Worm (Caenorhabditis elegans): ENCODE results near the gene spp-9.

spp-9 gene

DNA sequence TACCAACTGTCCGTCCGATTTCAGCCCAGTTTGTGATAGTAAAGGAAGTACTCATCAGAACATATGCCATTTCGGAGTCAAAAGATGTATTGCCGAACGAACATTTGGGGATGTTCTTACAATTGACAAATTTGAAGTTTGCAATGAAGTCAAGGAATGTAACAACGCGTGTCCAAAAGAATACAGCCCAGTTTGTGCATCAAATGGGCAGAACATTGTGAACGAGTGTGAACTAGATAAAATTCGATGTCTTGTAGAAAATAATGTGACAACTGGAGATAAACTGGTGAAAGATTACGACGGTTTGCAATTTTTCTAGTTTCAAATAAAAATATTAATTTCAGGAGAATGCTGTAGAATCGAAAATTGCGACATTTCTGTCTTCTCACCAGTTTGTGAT is 20.3 kb downstream of the spp-9 start:
- TF ChIP-seq ama-1 (optimal IDR thresholded peaks at IDR 0.05) (no peak), unc-62 (GFP tag; optimal IDR thresholded peaks at IDR 0.05 in 1 of 2) (peak in 1 of 2 experiments; percentile 91), unc-62 (tag; optimal IDR thresholded peaks at IDR 0.05) (no peak)

- no peak for TF ChIP-seq nhr-76 (tag; optimal IDR thresholded peaks at IDR 0.05)
- TF ChIP-seq tra-1 (GFP tag; IDR thresholded peaks at IDR 0.05): 0 out of 2 replicates have a peak, but pooled peaks have one; percentile 17
- TF ChIP-seq pqm-1 (tag; optimal IDR thresholded peaks at IDR 0.05): peak; percentile 96
- no peak for TF ChIP-seq egl-43 (GFP tag; IDR thresholded peaks at IDR 0.05)
- no peak for TF ChIP-seq R02D3.7 (tag; optimal IDR thresholded peaks at IDR 0.05)
- TF ChIP-seq mdl-1 (tag; optimal IDR thresholded peaks at IDR 0.05): peak in 1 of 2 experiments; percentile 24
- no peak for TF ChIP-seq tag-97 (GFP tag; IDR thresholded peaks at IDR 0.05)
- TF ChIP-seq unc-62 (GFP tag; optimal IDR thresholded peaks at IDR 0.05 in 1 of 2): peak in 1 of 2 experiments; percentile 54
- no peak for TF ChIP-seq unc-62 (tag; optimal IDR thresholded peaks at IDR 0.05)
- TF ChIP-seq T20F7.1 (GFP tag; optimal IDR thresholded peaks at IDR 0.05): no peak
- 0 out of 2 replicates have a peak, but pooled peaks have one; percentile 26 for TF ChIP-seq php-3 (GFP tag; IDR thresholded peaks at IDR 0.05)
- peak; percentile 34 for TF ChIP-seq mxl-3 (GFP tag; optimal IDR thresholded peaks at IDR 0.05)
- TF ChIP-seq lin-1 (GFP tag; IDR thresholded peaks at IDR 0.05): 0 out of 2 replicates have a peak, but pooled peaks have one; percentile 24
- no peak for TF ChIP-seq ceh-82 (tag; optimal IDR thresholded peaks at IDR 0.05)
- no peak for TF ChIP-seq nhr-42 (GFP tag; IDR thresholded peaks at IDR 0.05)
- peak; percentile 39 for TF ChIP-seq nhr-77 (tag; optimal IDR thresholded peaks at IDR 0.05)
- peak; percentile 69 for TF ChIP-seq hlh-11 (tag; optimal IDR thresholded peaks at IDR 0.05)
- peak; percentile 57 for TF ChIP-seq dve-1 (tag; optimal IDR thresholded peaks at IDR 0.05; ENCODE audit: insufficient read depth)
- peak; percentile 81 for TF ChIP-seq dmd-6 (GFP tag; IDR thresholded peaks at IDR 0.05)
- peak; percentile 90 for TF ChIP-seq nhr-28 (tag; optimal IDR thresholded peaks at IDR 0.05)
- no peak for TF ChIP-seq daf-16 (GFP tag; optimal IDR thresholded peaks at IDR 0.05)
- peak; percentile 81 for TF ChIP-seq daf-16 (tag; optimal IDR thresholded peaks at IDR 0.05)
Observed at ce11 chrX:11509547-11509946, 22.0 kb downstream of the spp-9 start.

DNA sequence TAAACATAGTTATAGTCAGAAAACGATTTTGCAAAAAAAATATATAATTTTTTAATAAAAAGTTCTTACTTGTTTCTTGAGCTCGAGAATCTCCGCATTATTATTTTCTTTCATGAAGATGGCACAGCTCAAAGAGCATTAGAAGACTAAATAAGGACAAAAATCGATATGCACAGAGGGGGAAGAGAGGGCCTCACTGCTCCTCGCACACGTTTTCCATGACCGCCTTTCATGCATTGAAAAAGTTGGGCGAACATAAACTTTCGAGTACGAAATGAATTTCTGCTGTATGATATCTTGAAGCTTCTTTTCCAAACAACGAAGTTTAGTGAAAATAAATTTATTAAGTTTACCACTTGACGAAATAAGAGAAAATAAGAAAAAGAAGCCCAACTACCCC is 23.6 kb downstream of the spp-9 start, which contains the start of gene ccdc-149:
ccdc-149 (minus strand) TSS at position 221 of the 400 bp plus-strand sequence.
- TF ChIP-seq php-3 (GFP tag; IDR thresholded peaks at IDR 0.05): no peak
- 0 out of 2 replicates have a peak, but pooled peaks have one; percentile 27 for TF ChIP-seq hmg-1.1 (GFP tag; IDR thresholded peaks at IDR 0.05)
- TF ChIP-seq daf-16 (GFP tag; optimal IDR thresholded peaks at IDR 0.05): no peak
- peak; percentile 13 for TF ChIP-seq daf-16 (tag; optimal IDR thresholded peaks at IDR 0.05)
- TF ChIP-seq zip-11 (GFP tag; IDR thresholded peaks at IDR 0.05): no peak
- TF ChIP-seq lin-1 (GFP tag; IDR thresholded peaks at IDR 0.05): 0 out of 2 replicates have a peak, but pooled peaks have one; percentile 20
- peak; percentile 25 for TF ChIP-seq mep-1 (tag; optimal IDR thresholded peaks at IDR 0.05)
- TF ChIP-seq dmd-6 (GFP tag; IDR thresholded peaks at IDR 0.05): peak; percentile 5; the same call in 1 of the 2 replicates
- TF ChIP-seq tra-1 (GFP tag; IDR thresholded peaks at IDR 0.05): 0 out of 2 replicates have a peak, but pooled peaks have one; percentile 27
- TF ChIP-seq spr-1 (tag; optimal IDR thresholded peaks at IDR 0.05): no peak
- TF ChIP-seq nhr-102 (tag; optimal IDR thresholded peaks at IDR 0.05): peak; percentile 7
- no peak for TF ChIP-seq tag-97 (GFP tag; IDR thresholded peaks at IDR 0.05)

- peak; percentile 29 for TF ChIP-seq jun-1 (tag; optimal IDR thresholded peaks at IDR 0.05)
- no peak for TF ChIP-seq egl-27 (tag; optimal IDR thresholded peaks at IDR 0.05)
- TF ChIP-seq daf-16 (GFP tag; optimal IDR thresholded peaks at IDR 0.05): no peak
- peak; percentile 95 for TF ChIP-seq daf-16 (tag; optimal IDR thresholded peaks at IDR 0.05)
- no peak for TF ChIP-seq aly-2 (tag; optimal IDR thresholded peaks at IDR 0.05)
- peak; percentile 69 for TF ChIP-seq tra-1 (GFP tag; IDR thresholded peaks at IDR 0.05)
- no peak for TF ChIP-seq D1046.2 (GFP tag; IDR thresholded peaks at IDR 0.05)
- peak; percentile 57 for TF ChIP-seq mxl-3 (GFP tag; optimal IDR thresholded peaks at IDR 0.05)
- 0 out of 2 replicates have a peak, but pooled peaks have one; percentile 22 for TF ChIP-seq lin-38 (GFP tag; IDR thresholded peaks at IDR 0.05)
- TF ChIP-seq dmd-6 (GFP tag; IDR thresholded peaks at IDR 0.05): peak; percentile 93
- no peak for TF ChIP-seq unc-62 (GFP tag; optimal IDR thresholded peaks at IDR 0.05 in 1 of 2)
- no peak for TF ChIP-seq unc-62 (tag; optimal IDR thresholded peaks at IDR 0.05)
- peak; percentile 34 for TF ChIP-seq hlh-30 (tag; optimal IDR thresholded peaks at IDR 0.05; ENCODE audit: insufficient read depth)
- no peak for TF ChIP-seq nhr-6 (tag; optimal IDR thresholded peaks at IDR 0.05)
- TF ChIP-seq tag-97 (GFP tag; IDR thresholded peaks at IDR 0.05): 0 out of 2 replicates have a peak, but pooled peaks have one; percentile 43
- peak; percentile 94 for TF ChIP-seq nhr-28 (tag; optimal IDR thresholded peaks at IDR 0.05)
- no peak for TF ChIP-seq lin-29 (GFP tag; IDR thresholded peaks at IDR 0.05)
- peak; percentile 78 for TF ChIP-seq nhr-77 (tag; optimal IDR thresholded peaks at IDR 0.05)
- TF ChIP-seq lsy-2 (tag; optimal IDR thresholded peaks at IDR 0.05): peak in 1 of 2 experiments; percentile 30
- TF ChIP-seq zfp-3 (GFP tag; conservative IDR thresholded peaks at IDR 0.05): no peak
- peak; percentile 47 for TF ChIP-seq aha-1 (tag)
- peak; percentile 61; the same call in 1 of the 2 replicates for TF ChIP-seq ceh-20 (GFP tag; IDR thresholded peaks at IDR 0.05)
- no peak for TF ChIP-seq ctbp-1 (GFP tag; IDR thresholded peaks at IDR 0.05)
- TF ChIP-seq mdl-1 (tag; optimal IDR thresholded peaks at IDR 0.05): peak in 1 of 2 experiments; percentile 48
- TF ChIP-seq dve-1 (tag; optimal IDR thresholded peaks at IDR 0.05; ENCODE audit: insufficient read depth): peak; percentile 87
- peak; percentile 39 for TF ChIP-seq mep-1 (tag; optimal IDR thresholded peaks at IDR 0.05)
- TF ChIP-seq nhr-48 (tag; optimal IDR thresholded peaks at IDR 0.05): peak; percentile 54
- TF ChIP-seq nhr-41 (GFP tag; IDR thresholded peaks at IDR 0.05): no peak
Observed at ce11 chrX:11515381-11515780, 27.8 kb downstream of the spp-9 start.

All from whole organism, L4 larva.